Worm (Caenorhabditis elegans): Measurements from ENCODE around the gene samp-1.

- TF ChIP-seq madf-8 (GFP tag; conservative IDR thresholded peaks at IDR 0.05), result no peak
- no peak for TF ChIP-seq athp-1 (tag; optimal IDR thresholded peaks at IDR 0.05)
- TF ChIP-seq ceh-58 (GFP tag; IDR thresholded peaks at IDR 0.05), result no peak
- TF ChIP-seq pha-4 (tag; optimal IDR thresholded peaks at IDR 0.05), result no peak
- no peak for TF ChIP-seq nhr-179 (tag; optimal IDR thresholded peaks at IDR 0.05)
- TF ChIP-seq attf-3 (GFP tag; conservative IDR thresholded peaks at IDR 0.05), result no peak
- no peak for TF ChIP-seq B0336.3 (GFP tag; IDR thresholded peaks at IDR 0.05)
- TF ChIP-seq ama-1 (optimal IDR thresholded peaks at IDR 0.05), result no peak
- TF ChIP-seq ama-1 (GFP tag; optimal IDR thresholded peaks at IDR 0.05), result no peak
- no peak for TF ChIP-seq F57A8.1 (GFP tag; optimal IDR thresholded peaks at IDR 0.05)
- no peak for TF ChIP-seq sdz-38 (tag; optimal IDR thresholded peaks at IDR 0.05)
- no peak for TF ChIP-seq ets-4 (GFP tag; optimal IDR thresholded peaks at IDR 0.05)
- TF ChIP-seq rec-8 (tag; optimal IDR thresholded peaks at IDR 0.05), result no peak
- no peak for TF ChIP-seq rpc-1 (optimal IDR thresholded peaks at IDR 0.05)
- TF ChIP-seq rpc-1 (tag; optimal IDR thresholded peaks at IDR 0.05), result no peak
- TF ChIP-seq unc-62 (GFP tag; optimal IDR thresholded peaks at IDR 0.05), result no peak
Measured at ce11 chrII:11351599-11351998, 48.9 kb downstream of the samp-1 start, which contains the start of gene clh-2.

Measured in whole organism, young adult.